Worm (Caenorhabditis elegans): Measurements from ENCODE around the gene C36A4.4.
"Not testable (repeated sequence)": the region's sequence is repeated elsewhere in the genome, so short reads cannot be mapped to it uniquely, and the experiment has no call there.

Gene C36A4.4

DNA sequence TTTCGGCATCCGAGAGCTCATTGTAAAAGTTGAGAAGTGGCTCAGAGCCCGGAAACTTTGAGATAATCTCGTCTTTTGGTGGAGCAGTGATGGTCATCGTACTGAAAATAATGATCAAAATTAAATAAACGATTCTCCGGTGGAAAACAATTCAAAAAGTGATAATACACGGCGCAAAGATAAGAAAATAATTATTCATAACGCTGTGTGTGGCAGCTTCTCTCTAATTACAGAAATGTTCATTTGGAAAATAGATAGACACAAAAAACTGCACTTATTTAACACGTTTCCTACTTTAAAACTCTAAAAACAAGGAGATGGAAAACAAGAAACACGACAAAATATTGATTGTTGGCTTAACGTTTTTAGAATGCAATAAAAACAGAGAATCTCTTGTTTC lies at the start of gene C36A4.4:
TSS of gene C36A4.4 (minus strand) at position 101 of the 400 bp plus-strand sequence.
- not testable (repeated sequence) for TF ChIP-seq T22C8.4 (GFP tag; IDR thresholded peaks at IDR 0.05); ztf-29 (GFP tag; IDR thresholded peaks at IDR 0.05); ref-1 (GFP tag; conservative IDR thresholded peaks at IDR 0.05)

DNA sequence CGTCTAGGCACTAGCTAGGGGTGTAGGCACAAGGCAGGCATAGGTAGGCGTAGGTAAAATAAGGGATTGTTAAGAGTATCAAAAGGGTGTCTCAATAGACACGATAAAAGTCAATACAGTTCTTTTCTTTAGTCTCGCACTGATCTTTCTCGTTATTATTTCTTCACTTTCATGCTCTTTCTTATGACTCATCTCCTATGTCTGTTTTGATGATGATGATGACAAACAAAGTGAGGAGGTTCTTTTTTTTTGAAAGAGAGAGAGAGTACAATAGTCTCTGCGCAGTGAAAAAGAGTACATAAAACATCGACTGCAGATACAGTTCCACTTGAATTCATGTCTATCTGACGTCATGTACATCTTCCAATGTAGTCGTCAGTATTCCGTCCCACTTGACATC lies 46.5 kb upstream of the C36A4.4 start:
- TF ChIP-seq klf-2 (GFP tag; conservative IDR thresholded peaks at IDR 0.05) (no peak), cog-1 (tag; optimal IDR thresholded peaks at IDR 0.05) (no peak), flt-1 (GFP tag; IDR thresholded peaks at IDR 0.05) (no peak), med-1 (GFP tag; optimal IDR thresholded peaks at IDR 0.05; ENCODE audit: insufficient read depth) (no peak), ref-1 (GFP tag; conservative IDR thresholded peaks at IDR 0.05) (no peak), tab-1 (GFP tag; IDR thresholded peaks at IDR 0.05) (no peak), ztf-23 (GFP tag; IDR thresholded peaks at IDR 0.05) (no peak), T22C8.4 (GFP tag; IDR thresholded peaks at IDR 0.05) (no peak), ztf-29 (GFP tag; IDR thresholded peaks at IDR 0.05) (no peak)

DNA sequence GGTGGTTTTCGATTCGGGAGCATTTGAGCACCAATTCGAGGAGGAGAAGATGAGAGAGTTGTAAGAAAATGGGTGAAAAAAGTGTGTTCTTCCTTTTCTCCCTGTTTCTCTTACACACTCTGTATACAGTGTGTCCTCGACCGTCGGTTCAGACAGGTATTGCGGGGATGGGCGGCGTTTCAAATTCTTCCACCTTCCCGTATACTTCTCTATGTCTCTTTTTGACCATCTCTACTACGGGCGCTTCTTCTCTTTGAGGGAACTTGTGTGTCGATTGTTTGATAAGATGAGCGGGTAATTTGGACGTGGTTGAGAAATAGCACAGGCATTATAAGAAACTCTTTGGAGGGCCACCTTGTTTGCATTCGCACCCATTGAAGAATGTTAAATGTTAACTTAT lies 44.2 kb upstream of the C36A4.4 start:
- no peak for TF ChIP-seq ztf-23 (GFP tag; IDR thresholded peaks at IDR 0.05)
- TF ChIP-seq tab-1 (GFP tag; IDR thresholded peaks at IDR 0.05): no peak
- TF ChIP-seq klf-2 (GFP tag; conservative IDR thresholded peaks at IDR 0.05): no peak
- no peak for TF ChIP-seq ref-1 (GFP tag; conservative IDR thresholded peaks at IDR 0.05)

DNA sequence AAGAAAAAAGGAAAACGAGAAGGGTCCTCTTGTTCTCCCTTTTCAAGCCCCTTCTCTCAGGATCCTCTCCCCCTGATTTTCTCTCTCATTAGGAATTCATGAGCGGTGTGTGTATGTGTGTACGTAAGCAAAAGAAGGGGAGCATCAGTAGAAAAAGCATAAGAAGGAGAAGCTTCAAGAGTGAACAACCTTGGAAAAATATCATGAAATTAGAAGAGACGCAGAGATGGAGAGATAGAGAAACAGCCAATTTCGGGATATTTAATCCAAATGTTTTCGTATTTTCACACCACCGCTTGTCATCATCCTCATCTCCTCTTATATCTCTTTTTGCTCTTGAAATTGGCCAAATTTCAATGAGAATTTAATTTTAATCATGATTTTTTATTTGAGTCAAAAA lies 39.7 kb upstream of the C36A4.4 start:
- TF ChIP-seq ztf-23 (GFP tag; IDR thresholded peaks at IDR 0.05) (no peak), ztf-29 (GFP tag; IDR thresholded peaks at IDR 0.05) (no peak), ref-1 (GFP tag; conservative IDR thresholded peaks at IDR 0.05) (no peak), klf-2 (GFP tag; conservative IDR thresholded peaks at IDR 0.05) (no peak), med-1 (GFP tag; optimal IDR thresholded peaks at IDR 0.05; ENCODE audit: insufficient read depth) (no peak), flt-1 (GFP tag; IDR thresholded peaks at IDR 0.05) (no peak), tab-1 (GFP tag; IDR thresholded peaks at IDR 0.05) (no peak), cog-1 (tag; optimal IDR thresholded peaks at IDR 0.05) (no peak), T22C8.4 (GFP tag; IDR thresholded peaks at IDR 0.05) (no peak)

DNA sequence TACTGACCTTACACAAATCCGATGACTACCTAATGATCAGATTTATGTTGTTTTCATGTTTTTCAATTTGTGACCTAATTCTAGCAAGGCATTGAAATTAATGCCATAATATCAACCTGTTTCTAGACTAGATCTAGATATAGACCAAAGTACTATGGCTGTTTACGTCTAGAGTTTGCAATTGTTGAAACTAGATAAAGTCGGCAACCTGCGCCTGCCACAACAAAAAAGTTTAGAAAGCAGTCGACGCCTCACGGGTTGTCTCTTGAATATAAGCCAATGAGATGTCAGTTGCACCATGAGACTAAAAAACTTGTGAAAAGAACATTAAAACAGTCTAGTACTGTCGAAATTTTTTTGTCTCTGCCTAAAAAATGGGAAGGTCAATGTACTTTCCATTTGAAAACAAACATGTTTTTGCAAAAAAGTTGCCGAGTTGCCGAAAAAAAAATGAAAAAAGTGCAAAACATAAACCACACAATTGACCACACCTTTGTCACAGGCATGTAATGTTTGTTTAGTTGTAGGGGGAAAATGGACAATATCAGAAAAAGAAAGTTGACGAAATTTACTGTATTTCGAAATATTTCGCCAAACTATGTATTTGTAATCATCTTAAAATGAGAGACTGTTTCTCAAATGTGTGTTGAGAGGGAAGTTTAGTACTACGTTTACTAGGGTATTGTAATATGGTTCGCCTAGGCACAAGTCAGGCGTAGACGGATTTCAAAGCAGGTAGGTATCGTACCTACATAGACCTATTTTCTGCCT lies 35.8 kb upstream of the C36A4.4 start:
- no peak for TF ChIP-seq cog-1 (tag; optimal IDR thresholded peaks at IDR 0.05)
- TF ChIP-seq flt-1 (GFP tag; IDR thresholded peaks at IDR 0.05): no peak
- no peak for TF ChIP-seq tab-1 (GFP tag; IDR thresholded peaks at IDR 0.05)
- no peak for TF ChIP-seq med-1 (GFP tag; optimal IDR thresholded peaks at IDR 0.05; ENCODE audit: insufficient read depth)

DNA sequence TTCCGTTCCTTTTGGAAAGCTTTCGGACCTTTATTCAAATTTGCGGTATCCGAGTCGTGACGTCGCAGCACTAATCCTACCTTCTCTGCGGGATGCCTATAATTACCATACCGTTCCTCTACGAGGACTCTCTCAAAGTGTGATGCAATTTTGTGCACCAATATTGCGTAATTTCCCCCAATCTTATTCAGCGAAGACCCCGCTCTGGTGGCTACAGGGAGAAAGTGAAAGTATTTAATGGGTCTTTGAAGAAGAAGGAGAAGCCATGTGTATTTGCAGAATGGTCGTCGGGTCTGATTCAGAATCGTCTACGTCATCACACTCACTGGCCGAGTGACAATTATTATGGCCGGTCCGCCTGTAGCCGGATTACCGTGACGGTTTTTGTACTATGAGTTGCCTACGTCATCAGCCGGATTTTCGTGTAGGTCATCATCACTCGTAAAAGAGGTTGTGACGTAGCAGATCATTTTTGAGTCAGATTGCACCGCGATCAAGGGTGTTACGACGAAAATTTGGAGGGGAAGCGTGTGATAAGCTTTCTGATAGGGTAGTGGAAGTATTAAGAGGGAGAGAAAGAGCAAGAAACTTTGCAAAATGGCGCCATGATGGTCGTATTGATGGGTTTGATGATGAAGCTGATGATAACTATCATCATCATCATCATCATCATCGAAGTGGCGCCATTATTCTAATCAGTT lies 32.9 kb upstream of the C36A4.4 start:
- TF ChIP-seq ref-1 (GFP tag; conservative IDR thresholded peaks at IDR 0.05) (no peak), flt-1 (GFP tag; IDR thresholded peaks at IDR 0.05) (no peak), T22C8.4 (GFP tag; IDR thresholded peaks at IDR 0.05) (no peak), klf-2 (GFP tag; conservative IDR thresholded peaks at IDR 0.05) (no peak), med-1 (GFP tag; optimal IDR thresholded peaks at IDR 0.05; ENCODE audit: insufficient read depth) (no peak), ztf-29 (GFP tag; IDR thresholded peaks at IDR 0.05) (no peak), cog-1 (tag; optimal IDR thresholded peaks at IDR 0.05) (no peak), ztf-23 (GFP tag; IDR thresholded peaks at IDR 0.05) (no peak)

DNA sequence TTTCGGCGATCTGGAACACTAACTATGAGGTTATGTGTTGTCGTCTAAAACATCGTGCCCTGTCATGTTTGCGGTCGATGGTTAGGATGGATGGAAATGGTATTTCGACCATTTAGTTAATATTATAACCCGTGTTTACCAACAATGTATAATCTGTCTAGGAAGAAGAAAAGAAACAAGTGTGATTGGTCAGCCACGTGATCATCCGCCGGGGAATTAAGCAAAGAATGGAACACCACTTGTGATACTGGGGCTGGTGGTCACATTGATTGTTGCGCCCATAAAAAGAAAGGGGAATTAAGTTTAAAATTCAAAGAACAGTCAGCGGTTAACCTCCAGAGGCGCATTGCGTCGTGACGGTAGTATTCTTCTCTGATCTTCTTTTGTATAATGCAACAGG lies 32.2 kb upstream of the C36A4.4 start:
- TF ChIP-seq klf-2 (GFP tag; conservative IDR thresholded peaks at IDR 0.05) (no peak), tab-1 (GFP tag; IDR thresholded peaks at IDR 0.05) (no peak), ztf-29 (GFP tag; IDR thresholded peaks at IDR 0.05) (no peak), med-1 (GFP tag; optimal IDR thresholded peaks at IDR 0.05; ENCODE audit: insufficient read depth) (no peak)

DNA sequence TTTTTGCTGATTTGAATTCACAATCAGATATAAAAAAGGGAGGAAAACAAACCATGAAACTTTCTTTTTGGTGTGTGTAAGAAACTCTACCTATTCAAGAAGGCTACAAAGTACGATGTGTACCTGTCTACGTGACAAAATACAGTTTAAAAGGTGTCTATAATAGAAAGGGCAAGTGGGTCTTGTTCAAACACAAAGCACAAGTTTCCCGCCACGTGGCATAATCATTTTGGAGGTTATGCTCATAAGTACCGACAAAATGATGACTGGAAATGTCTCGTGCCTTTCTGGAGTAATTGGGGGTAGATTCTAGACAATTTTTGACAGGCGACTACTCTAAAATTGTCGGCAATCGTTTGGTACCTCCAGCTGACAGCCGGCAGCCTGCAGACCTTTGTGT lies 31.5 kb upstream of the C36A4.4 start:
- TF ChIP-seq cog-1 (tag; optimal IDR thresholded peaks at IDR 0.05) (no peak), tab-1 (GFP tag; IDR thresholded peaks at IDR 0.05) (no peak), T22C8.4 (GFP tag; IDR thresholded peaks at IDR 0.05) (no peak), ztf-29 (GFP tag; IDR thresholded peaks at IDR 0.05) (no peak), klf-2 (GFP tag; conservative IDR thresholded peaks at IDR 0.05) (no peak), flt-1 (GFP tag; IDR thresholded peaks at IDR 0.05) (no peak), med-1 (GFP tag; optimal IDR thresholded peaks at IDR 0.05; ENCODE audit: insufficient read depth) (no peak), ztf-23 (GFP tag; IDR thresholded peaks at IDR 0.05) (no peak)

DNA sequence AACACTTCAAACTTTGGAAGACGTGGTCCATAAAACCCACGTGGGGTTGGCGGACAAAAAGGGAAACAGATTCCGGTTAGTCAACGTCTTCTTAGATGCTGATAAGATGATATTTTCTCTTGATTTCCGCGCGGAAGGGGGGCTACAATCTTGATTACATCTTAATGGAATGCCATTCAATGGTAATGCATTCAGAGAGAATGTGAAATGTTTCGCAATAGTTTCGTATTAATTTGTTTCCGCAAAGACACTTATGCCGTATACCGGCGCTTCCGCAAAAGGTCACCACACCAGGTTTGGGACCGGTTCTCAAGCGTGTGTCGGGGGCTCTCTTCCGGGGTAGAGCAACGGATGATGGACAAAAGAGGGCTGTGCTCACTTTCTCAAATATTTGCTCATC lies 31.1 kb upstream of the C36A4.4 start:
- TF ChIP-seq tab-1 (GFP tag; IDR thresholded peaks at IDR 0.05) (no peak), ztf-29 (GFP tag; IDR thresholded peaks at IDR 0.05) (no peak), T22C8.4 (GFP tag; IDR thresholded peaks at IDR 0.05) (no peak), cog-1 (tag; optimal IDR thresholded peaks at IDR 0.05) (no peak), flt-1 (GFP tag; IDR thresholded peaks at IDR 0.05) (no peak), ztf-23 (GFP tag; IDR thresholded peaks at IDR 0.05) (no peak), klf-2 (GFP tag; conservative IDR thresholded peaks at IDR 0.05) (no peak), ref-1 (GFP tag; conservative IDR thresholded peaks at IDR 0.05) (no peak), med-1 (GFP tag; optimal IDR thresholded peaks at IDR 0.05; ENCODE audit: insufficient read depth) (no peak)

DNA sequence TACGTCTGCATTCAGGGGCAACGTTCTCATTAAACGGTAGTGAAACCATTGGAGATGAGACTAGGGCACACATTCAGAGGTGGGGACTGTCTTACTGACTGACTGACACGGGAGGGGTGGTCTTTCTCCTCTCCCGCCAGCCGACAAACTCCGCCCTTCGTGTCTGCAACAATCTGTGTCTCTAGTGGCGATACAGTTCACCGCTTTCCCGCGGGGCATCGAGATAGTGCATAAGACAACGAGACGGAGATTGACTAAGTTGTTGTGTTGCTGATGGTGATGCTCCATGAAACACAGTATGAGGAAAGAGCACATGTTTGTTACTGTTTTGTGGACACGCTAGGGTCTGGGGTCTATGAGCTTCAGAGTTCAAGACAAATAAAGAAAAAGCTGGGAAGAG lies 30.0 kb upstream of the C36A4.4 start:
- TF ChIP-seq tab-1 (GFP tag; IDR thresholded peaks at IDR 0.05) (no peak), ztf-29 (GFP tag; IDR thresholded peaks at IDR 0.05) (no peak), klf-2 (GFP tag; conservative IDR thresholded peaks at IDR 0.05) (no peak), ref-1 (GFP tag; conservative IDR thresholded peaks at IDR 0.05) (no peak), ztf-23 (GFP tag; IDR thresholded peaks at IDR 0.05) (no peak), cog-1 (tag; optimal IDR thresholded peaks at IDR 0.05) (no peak), flt-1 (GFP tag; IDR thresholded peaks at IDR 0.05) (no peak), med-1 (GFP tag; optimal IDR thresholded peaks at IDR 0.05; ENCODE audit: insufficient read depth) (no peak), T22C8.4 (GFP tag; IDR thresholded peaks at IDR 0.05) (no peak)
